Worm (Caenorhabditis elegans) whole organism, young adult: ENCODE results near the gene skpo-1.

Experiments used
- B0035.1 ChIP-seq: sonication (generic microtip); optimal IDR thresholded peaks from 2 replicates; lab custom pipeline; 2016; ENCODE audit warnings: missing genetic modification characterization, mild to moderate bottlenecking, missing compliant biosample characterization, missing genotype, missing genetic modification reagents
- C17E4.6 ChIP-seq: fragments of 200-800 bp; sonication (Bioruptor generic); IDR thresholded peaks from 2 replicates; pipeline ENCODE4 v1.3.6; 2022; ENCODE audit warnings: missing genetic modification reagents, missing genetic modification characterization, missing compliant biosample characterization
- D2030.7 ChIP-seq: fragments of 200-800 bp; sonication (Bioruptor generic); IDR thresholded peaks from 2 replicates; pipeline ENCODE4 v1.3.6; 2022; ENCODE audit warnings: missing genetic modification reagents, missing genetic modification characterization, missing compliant biosample characterization
- F10E7.11 ChIP-seq: sonication (generic microtip); optimal IDR thresholded peaks from 2 replicates; lab custom pipeline; 2017; ENCODE audit warnings: mild to moderate bottlenecking, missing genetic modification characterization, moderate library complexity, missing compliant biosample characterization
- F23B12.7 ChIP-seq: sonication (generic microtip); optimal IDR thresholded peaks from 2 replicates; lab custom pipeline; 2017; ENCODE audit warnings: missing genetic modification characterization, mild to moderate bottlenecking, missing compliant biosample characterization, antibody characterized with exemption, moderate library complexity; ENCODE audit not compliant: insufficient read depth
- F33H1.4 ChIP-seq: fragments of 200-800 bp; sonication (Bioruptor generic); IDR thresholded peaks from 2 replicates; pipeline ENCODE4 v1.3.6; 2022; ENCODE audit warnings: missing genetic modification reagents, missing genetic modification characterization, missing compliant biosample characterization
- K12H6.12 ChIP-seq: fragments of 200-800 bp; sonication (Bioruptor generic); optimal IDR thresholded peaks from 2 replicates; lab custom pipeline; 2018; ENCODE audit warnings: mild to moderate bottlenecking, missing genetic modification characterization, missing compliant biosample characterization
- T07F8.4 ChIP-seq: sonication (generic microtip); optimal IDR thresholded peaks from 2 replicates; lab custom pipeline; 2016; ENCODE audit warnings: mild to moderate bottlenecking, missing genetic modification characterization, moderate library complexity, missing compliant biosample characterization
- Y56A3A.18 ChIP-seq: fragments of 200-800 bp; sonication (Bioruptor generic); IDR thresholded peaks from 2 replicates; pipeline ENCODE4 v1.3.6; 2022; ENCODE audit warnings: missing genetic modification reagents, missing genetic modification characterization, missing compliant biosample characterization
- akir-1 ChIP-seq: fragments of 200-800 bp; sonication (Bioruptor generic); optimal IDR thresholded peaks from 2 replicates; lab custom pipeline; 2018; ENCODE audit warnings: mild to moderate bottlenecking, missing genetic modification characterization, moderate library complexity, missing compliant biosample characterization
- aptf-3 ChIP-seq: fragments of 200-800 bp; sonication (Bioruptor generic); IDR thresholded peaks from 2 replicates; pipeline ENCODE4 v1.3.6; 2022; ENCODE audit warnings: missing genetic modification characterization, missing compliant biosample characterization
- attf-5 ChIP-seq: fragments of 200-800 bp; sonication (Bioruptor generic); optimal IDR thresholded peaks from 2 replicates; lab custom pipeline; 2018; ENCODE audit warnings: mild to moderate bottlenecking, missing genetic modification characterization, missing compliant biosample characterization
- bed-1 ChIP-seq: fragments of 200-800 bp; sonication (Bioruptor generic); IDR thresholded peaks from 2 replicates; pipeline ENCODE4 v1.3.6; 2022; ENCODE audit warnings: missing genetic modification reagents, missing genetic modification characterization, missing compliant biosample characterization
- bed-2 ChIP-seq: fragments of 200-800 bp; sonication (Bioruptor generic); IDR thresholded peaks from 2 replicates; pipeline ENCODE4 v1.3.6; 2022; ENCODE audit warnings: missing genetic modification reagents, missing genetic modification characterization, missing compliant biosample characterization
- cebp-1 ChIP-seq, 2 experiments: fragments of 200-800 bp in 1 of 2; sonication (Bioruptor generic) in 1 of 2; sonication (generic microtip) in 1 of 2; IDR thresholded peaks in 1 of 2; optimal IDR thresholded peaks in 1 of 2; 2 replicates each; pipeline versions ENCODE4 v1.3.6 to Lab custom; 2017 to 2022; ENCODE audit warnings: missing compliant biosample characterization in 2 of 2, missing genetic modification characterization in 2 of 2, mild to moderate bottlenecking in 1 of 2, missing genetic modification reagents in 1 of 2, moderate library complexity in 1 of 2
- cebp-2 ChIP-seq: fragments of 200-800 bp; sonication (Bioruptor generic); IDR thresholded peaks from 2 replicates; pipeline ENCODE4 v1.3.6; 2022; ENCODE audit warnings: missing genetic modification characterization, missing compliant biosample characterization
- dpl-1 ChIP-seq: fragments of 150-350 bp; optimal IDR thresholded peaks from 2 replicates; lab custom pipeline; 2014; ENCODE audit warnings: missing biosample characterization, missing genetic modification reagents, missing genetic modification characterization
- efl-1 ChIP-seq: fragments of 150-350 bp; optimal IDR thresholded peaks from 2 replicates; lab custom pipeline; 2014; ENCODE audit warnings: missing biosample characterization, missing genetic modification reagents, missing genetic modification characterization
- egl-44 ChIP-seq: fragments of 200-800 bp; sonication (Bioruptor generic); IDR thresholded peaks from 2 replicates; pipeline ENCODE4 v1.3.6; 2022; ENCODE audit warnings: missing genetic modification reagents, missing genetic modification characterization, missing compliant biosample characterization
- egrh-3 ChIP-seq: fragments of 200-800 bp; sonication (Bioruptor generic); IDR thresholded peaks from 2 replicates; pipeline ENCODE4 v1.3.6; 2022; ENCODE audit warnings: missing genetic modification reagents, missing genetic modification characterization, missing compliant biosample characterization
- ets-4 ChIP-seq: fragments of 200-800 bp; sonication (Bioruptor generic); optimal IDR thresholded peaks from 2 replicates; lab custom pipeline; 2018; ENCODE audit warnings: mild to moderate bottlenecking, missing genetic modification characterization, missing compliant biosample characterization
- hlh-26 ChIP-seq: fragments of 200-800 bp; sonication (Bioruptor generic); conservative IDR thresholded peaks from 2 replicates; pipeline ENCODE4 v1.3.6; 2022; ENCODE audit warnings: missing genetic modification reagents, missing genetic modification characterization, missing compliant biosample characterization
- hsf-1 ChIP-seq: fragments of 200-800 bp; sonication (Bioruptor generic); IDR thresholded peaks from 2 replicates; pipeline ENCODE4 v1.3.6; 2022; ENCODE audit warnings: missing genetic modification reagents, missing genetic modification characterization, missing compliant biosample characterization
- let-526 ChIP-seq: fragments of 200-800 bp; sonication (Bioruptor generic); IDR thresholded peaks from 2 replicates; pipeline ENCODE4 v1.3.6; 2022; ENCODE audit warnings: missing genetic modification reagents, missing genetic modification characterization, missing compliant biosample characterization
- lin-40 ChIP-seq: sonication (generic microtip); optimal IDR thresholded peaks from 2 replicates; lab custom pipeline; 2016; ENCODE audit warnings: missing genetic modification characterization, mild to moderate bottlenecking, missing compliant biosample characterization, missing genotype, missing genetic modification reagents
- lin-54 ChIP-seq: fragments of 200-800 bp; sonication (Bioruptor generic); optimal IDR thresholded peaks from 2 replicates; lab custom pipeline; 2018; ENCODE audit warnings: mild to moderate bottlenecking, missing genetic modification characterization, missing compliant biosample characterization
- lir-1 ChIP-seq: fragments of 200-800 bp; sonication (Bioruptor generic); conservative IDR thresholded peaks from 2 replicates; pipeline ENCODE4 v1.3.6; 2022; ENCODE audit warnings: missing genetic modification reagents, missing genetic modification characterization, missing compliant biosample characterization
- madf-10 ChIP-seq: sonication (generic microtip); optimal IDR thresholded peaks from 2 replicates; lab custom pipeline; 2016; ENCODE audit warnings: mild to moderate bottlenecking, missing genetic modification characterization, missing compliant biosample characterization
- madf-6 ChIP-seq: fragments of 200-800 bp; sonication (Bioruptor generic); IDR thresholded peaks from 2 replicates; pipeline ENCODE4 v1.3.6; 2022; ENCODE audit warnings: missing genetic modification reagents, missing genetic modification characterization, missing compliant biosample characterization
- madf-8 ChIP-seq: fragments of 200-800 bp; sonication (Bioruptor generic); conservative IDR thresholded peaks from 2 replicates; pipeline ENCODE4 v1.3.6; 2022; ENCODE audit warnings: missing genetic modification reagents, missing genetic modification characterization, missing compliant biosample characterization
- mcd-1 ChIP-seq: fragments of 200-800 bp; sonication (Bioruptor generic); IDR thresholded peaks from 2 replicates; pipeline ENCODE4 v1.3.6; 2022; ENCODE audit warnings: missing genetic modification reagents, missing genetic modification characterization, missing compliant biosample characterization
- nfyb-1 ChIP-seq: fragments of 200-800 bp; sonication (Bioruptor generic); IDR thresholded peaks from 2 replicates; pipeline ENCODE4 v1.3.6; 2022; ENCODE audit warnings: missing genetic modification reagents, missing genetic modification characterization, missing compliant biosample characterization
- nhr-120 ChIP-seq: fragments of 200-800 bp; sonication (Bioruptor generic); IDR thresholded peaks from 2 replicates; pipeline ENCODE4 v1.3.6; 2022; ENCODE audit warnings: missing genetic modification characterization, missing compliant biosample characterization
- rcor-1 ChIP-seq: fragments of 200-800 bp; sonication (Bioruptor generic); IDR thresholded peaks from 2 replicates; pipeline ENCODE4 v1.3.6; 2022; ENCODE audit warnings: missing genetic modification reagents, missing genetic modification characterization, missing compliant biosample characterization
- sdz-38 ChIP-seq: sonication (generic microtip); optimal IDR thresholded peaks from 2 replicates; lab custom pipeline; 2016; ENCODE audit warnings: missing genotype, missing genetic modification characterization, missing compliant biosample characterization
- sea-2 ChIP-seq: fragments of 200-800 bp; sonication (Bioruptor generic); IDR thresholded peaks from 2 replicates; pipeline ENCODE4 v1.3.6; 2022; ENCODE audit warnings: missing genetic modification characterization, missing compliant biosample characterization
- snpc-1.1 ChIP-seq: sonication (generic microtip); optimal IDR thresholded peaks from 2 replicates; lab custom pipeline; 2017; ENCODE audit warnings: missing genetic modification characterization, mild to moderate bottlenecking, missing compliant biosample characterization, antibody characterized with exemption, moderate library complexity, missing genotype, missing genetic modification reagents; ENCODE audit not compliant: insufficient read depth
- snpc-1.3 ChIP-seq: sonication (generic microtip); optimal IDR thresholded peaks from 2 replicates; lab custom pipeline; 2017; ENCODE audit warnings: missing genetic modification characterization, mild to moderate bottlenecking, missing compliant biosample characterization, antibody characterized with exemption, moderate library complexity, missing genotype, missing genetic modification reagents; ENCODE audit not compliant: insufficient read depth
- sptf-2 ChIP-seq: fragments of 200-800 bp; sonication (Bioruptor generic); optimal IDR thresholded peaks from 2 replicates; lab custom pipeline; 2018; ENCODE audit warnings: mild to moderate bottlenecking, missing genetic modification characterization, missing compliant biosample characterization
- tbp1 ChIP-seq: fragments of 200-800 bp; sonication (Bioruptor generic); optimal IDR thresholded peaks from 2 replicates; lab custom pipeline; 2018; ENCODE audit warnings: mild to moderate bottlenecking, missing genetic modification characterization, missing compliant biosample characterization
- tbx-9 ChIP-seq: sonication (generic microtip); optimal IDR thresholded peaks from 2 replicates; lab custom pipeline; 2016; ENCODE audit warnings: borderline replicate concordance, missing genetic modification characterization, inconsistent platforms, missing compliant biosample characterization
- unc-130 ChIP-seq: sonication (generic microtip); optimal IDR thresholded peaks from 2 replicates; lab custom pipeline; 2016; ENCODE audit warnings: missing genetic modification reagents, missing genetic modification characterization, missing compliant biosample characterization
- zfh-2 ChIP-seq: fragments of 200-800 bp; sonication (Bioruptor generic); conservative IDR thresholded peaks from 2 replicates; pipeline ENCODE4 v1.3.6; 2022; ENCODE audit warnings: missing genetic modification reagents, missing genetic modification characterization, missing compliant biosample characterization
- zim-3 ChIP-seq: sonication (generic microtip); optimal IDR thresholded peaks from 2 replicates; lab custom pipeline; 2017; ENCODE audit warnings: mild to moderate bottlenecking, missing genetic modification characterization, moderate library complexity, missing compliant biosample characterization
- ztf-26 ChIP-seq: sonication (generic microtip); optimal IDR thresholded peaks from 2 replicates; lab custom pipeline; 2017; ENCODE audit warnings: missing genetic modification characterization, missing compliant biosample characterization

The skpo-1 gene

ce11 chrII:8442176-8442575 lies 37.5 kb upstream of the skpo-1 start (continued):
- TF ChIP-seq tbp1 (GFP tag; lab: Kevin White, UChicago) (peak; percentile 38), K12H6.12 (tag; lab: Kevin White, UChicago) (no peak), F23B12.7 (tag; lab: Kevin White, UChicago) (peak; percentile 48), cebp-1 (GFP tag; IDR thresholded peaks at IDR 0.05; lab: Robert Waterston, UW) (peak; percentile 30; the same call in 1 of the 2 replicates), cebp-1 (tag; optimal IDR thresholded peaks at IDR 0.05; lab: Kevin White, UChicago) (peak; percentile 80), lin-54 (peak; percentile 41), nfyb-1 (GFP tag; lab: Robert Waterston, UW) (peak; percentile 17; the same call in 1 of the 2 replicates), snpc-1.1 (tag; lab: Kevin White, UChicago) (peak; percentile 22), mcd-1 (GFP tag; lab: Robert Waterston, UW) (peak; percentile 49), efl-1 (peak; percentile 40), F33H1.4 (peak; percentile 42; the same call in 1 of the 2 replicates), ets-4 (GFP tag; lab: Kevin White, UChicago) (no peak), attf-5 (GFP tag; lab: Kevin White, UChicago) (no peak), D2030.7 (0 out of 2 replicates have a peak, but pooled peaks have one; percentile 17)
- TF ChIP-seq, all 124 proteins: peak for 23

ce11 chrII:8441519-8441918 lies 36.9 kb upstream of the skpo-1 start:
- TF ChIP-seq akir-1 (GFP tag; lab: Kevin White, UChicago) (no peak), hlh-26 (GFP tag; lab: Robert Waterston, UW) (no peak), Y56A3A.18 (GFP tag; lab: Robert Waterston, UW) (peak; percentile 59; the same call in 1 of the 2 replicates), zfh-2 (GFP tag; lab: Robert Waterston, UW) (no peak), cebp-1 (GFP tag; IDR thresholded peaks at IDR 0.05; lab: Robert Waterston, UW) (no peak), cebp-1 (tag; optimal IDR thresholded peaks at IDR 0.05; lab: Kevin White, UChicago) (no peak), B0035.1 (peak; percentile 69), lir-1 (no peak), T07F8.4 (tag; lab: Kevin White, UChicago) (peak; percentile 68), lin-40 (tag; lab: Kevin White, UChicago) (no peak), bed-1 (GFP tag; lab: Robert Waterston, UW) (no peak), sea-2 (GFP tag; lab: Robert Waterston, UW) (0 out of 2 replicates have a peak, but pooled peaks have one; percentile 29), dpl-1 (no peak), rcor-1 (GFP tag; lab: Robert Waterston, UW) (peak; percentile 73), unc-130 (peak; percentile 26), madf-10 (peak; percentile 27), ztf-26 (no peak), lin-54 (peak; percentile 66), zim-3 (tag; lab: Kevin White, UChicago) (peak; percentile 43), nhr-120 (peak; percentile 98), sptf-2 (GFP tag; lab: Kevin White, UChicago) (no peak), snpc-1.3 (tag; lab: Kevin White, UChicago) (peak; percentile 88), madf-6 (peak; percentile 73), aptf-3 (GFP tag; lab: Robert Waterston, UW) (peak; percentile 74; the same call in 1 of the 2 replicates), C17E4.6 (GFP tag; lab: Robert Waterston, UW) (peak; percentile 50; the same call in 1 of the 2 replicates), F10E7.11 (tag; lab: Kevin White, UChicago) (peak; percentile 90), egrh-3 (no peak), egl-44 (GFP tag; lab: Robert Waterston, UW) (peak; percentile 84), tbx-9 (peak; percentile 95), bed-2 (GFP tag; lab: Robert Waterston, UW) (no peak), snpc-1.1 (tag; lab: Kevin White, UChicago) (peak; percentile 52), madf-8 (no peak; the same call in 1 of the 2 replicates), let-526 (GFP tag; lab: Robert Waterston, UW) (0 out of 2 replicates have a peak, but pooled peaks have one; percentile 43), cebp-2 (GFP tag; lab: Robert Waterston, UW) (0 out of 2 replicates have a peak, but pooled peaks have one; percentile 84), hsf-1 (GFP tag; lab: Robert Waterston, UW) (peak; percentile 81), D2030.7 (no peak), sdz-38 (tag; lab: Kevin White, UChicago) (peak; percentile 27)
